Fruit fly (Drosophila melanogaster) whole organism, prepupa: ENCODE data around the gene CG42870.

Source experiments
- Blimp-1 ChIP-seq: fragments of 200-800 bp; sonication (Bioruptor generic); optimal IDR thresholded peaks from 3 replicates; lab custom pipeline; 2017; ENCODE audit warnings: missing biosample characterization, missing genetic modification characterization, mild to moderate bottlenecking, moderate library complexity, missing genetic modification reagents
- CG10669 ChIP-seq: fragments of 200-800 bp; sonication (Bioruptor generic); optimal IDR thresholded peaks from 3 replicates; lab custom pipeline; 2018; ENCODE audit warnings: missing biosample characterization, mild to moderate bottlenecking, missing genetic modification characterization, moderate library complexity
- CG11294 ChIP-seq: fragments of 200-800 bp; sonication (Bioruptor generic); IDR thresholded peaks from 2 replicates; pipeline ENCODE4 v1.3.6; 2022; ENCODE audit warnings: missing biosample characterization, missing genetic modification characterization
- CG11762 ChIP-seq: fragments of 200-800 bp; sonication (Bioruptor generic); optimal IDR thresholded peaks from 3 replicates; lab custom pipeline; 2016; ENCODE audit warnings: missing biosample characterization, missing genetic modification characterization; ENCODE audit not compliant: insufficient read depth
- CG15336 ChIP-seq: fragments of 200-800 bp; sonication (Bioruptor generic); IDR thresholded peaks from 2 replicates; pipeline ENCODE4 v1.3.6; 2022; ENCODE audit warnings: missing biosample characterization, missing genetic modification characterization
- CG31627 ChIP-seq: fragments of 200-800 bp; sonication (Bioruptor generic); optimal IDR thresholded peaks from 3 replicates; lab custom pipeline; 2016; ENCODE audit warnings: missing biosample characterization, missing genetic modification characterization
- CG34406 ChIP-seq: fragments of 200-800 bp; sonication (Bioruptor generic); optimal IDR thresholded peaks from 3 replicates; lab custom pipeline; 2016; ENCODE audit warnings: missing biosample characterization, missing genetic modification characterization
- CG4318 ChIP-seq: fragments of 200-800 bp; sonication (Bioruptor generic); optimal IDR thresholded peaks from 3 replicates; lab custom pipeline; 2017; ENCODE audit warnings: missing biosample characterization, mild to moderate bottlenecking, missing genetic modification characterization
- CG6276 ChIP-seq: fragments of 200-800 bp; sonication (Bioruptor generic); optimal IDR thresholded peaks from 2 replicates; lab custom pipeline; 2017; ENCODE audit warnings: missing biosample characterization, mild to moderate bottlenecking, missing genetic modification characterization
- CG6792 ChIP-seq: fragments of 200-800 bp; sonication (Bioruptor generic); optimal IDR thresholded peaks from 3 replicates; lab custom pipeline; 2016; ENCODE audit warnings: missing biosample characterization, missing genetic modification characterization
- CG6808 ChIP-seq: fragments of 200-800 bp; sonication (Bioruptor generic); optimal IDR thresholded peaks from 3 replicates; lab custom pipeline; 2017; ENCODE audit warnings: missing biosample characterization, missing genetic modification characterization, mild to moderate bottlenecking, moderate library complexity, missing genetic modification reagents
- CG6854 ChIP-seq: fragments of 200-800 bp; sonication (Bioruptor generic); optimal IDR thresholded peaks from 2 replicates; lab custom pipeline; 2017; ENCODE audit warnings: missing biosample characterization, mild to moderate bottlenecking, missing genetic modification characterization
- CG8119 ChIP-seq: fragments of 200-800 bp; sonication (Bioruptor generic); IDR thresholded peaks from 3 replicates; pipeline ENCODE4 v1.3.6; 2022; ENCODE audit warnings: missing biosample characterization, missing genetic modification characterization
- CG8632 ChIP-seq: fragments of 200-800 bp; sonication (Bioruptor generic); optimal IDR thresholded peaks from 3 replicates; lab custom pipeline; 2016; ENCODE audit warnings: missing biosample characterization, missing genetic modification characterization
- CG9139 ChIP-seq: fragments of 200-800 bp; sonication (Bioruptor generic); optimal IDR thresholded peaks from 3 replicates; lab custom pipeline; 2017; ENCODE audit warnings: missing biosample characterization, mild to moderate bottlenecking, missing genetic modification characterization
- Eip93F ChIP-seq: fragments of 200-800 bp; sonication (Bioruptor generic); optimal IDR thresholded peaks from 2 replicates; lab custom pipeline; 2016; ENCODE audit warnings: missing biosample characterization, mild to moderate bottlenecking, missing genetic modification characterization
- Ets21C ChIP-seq: fragments of 200-800 bp; sonication (Bioruptor generic); optimal IDR thresholded peaks from 3 replicates; lab custom pipeline; 2016; ENCODE audit warnings: missing biosample characterization, missing genetic modification characterization
- Ets96B ChIP-seq: fragments of 200-800 bp; optimal IDR thresholded peaks from 2 replicates; lab custom pipeline; 2019; ENCODE audit warnings: missing biosample characterization, mild to moderate bottlenecking, missing genetic modification characterization, moderate library complexity
- Gug ChIP-seq: fragments of 200-800 bp; sonication (Bioruptor generic); IDR thresholded peaks from 2 replicates; pipeline ENCODE4 v1.3.6; 2022; ENCODE audit warnings: missing biosample characterization, missing genetic modification characterization
- Hr38 ChIP-seq: sonication (Bioruptor generic); optimal IDR thresholded peaks from 2 replicates; lab custom pipeline; 2016; ENCODE audit warnings: missing biosample characterization, missing genetic modification characterization
- Hr39 ChIP-seq: fragments of 200-800 bp; sonication (Bioruptor generic); optimal IDR thresholded peaks from 2 replicates; lab custom pipeline; 2016; ENCODE audit warnings: missing biosample characterization, missing genetic modification characterization
- Hr4 ChIP-seq: fragments of 200-800 bp; sonication (Bioruptor generic); optimal IDR thresholded peaks from 3 replicates; lab custom pipeline; 2016; ENCODE audit warnings: missing biosample characterization, missing genetic modification characterization
- Sox102F ChIP-seq: fragments of 200-800 bp; sonication (Bioruptor generic); optimal IDR thresholded peaks from 2 replicates; lab custom pipeline; 2016; ENCODE audit warnings: missing biosample characterization, mild to moderate bottlenecking, missing genetic modification characterization
- Sox14 ChIP-seq: fragments of 200-800 bp; sonication (Bioruptor generic); optimal IDR thresholded peaks from 3 replicates; lab custom pipeline; 2016; ENCODE audit warnings: missing biosample characterization, missing genetic modification characterization
- Sox15 ChIP-seq: fragments of 200-800 bp; sonication (Bioruptor generic); optimal IDR thresholded peaks from 3 replicates; lab custom pipeline; 2016; ENCODE audit warnings: missing biosample characterization, missing genetic modification characterization
- achi ChIP-seq: fragments of 200-800 bp; sonication (Bioruptor generic); optimal IDR thresholded peaks from 3 replicates; lab custom pipeline; 2016; ENCODE audit warnings: missing biosample characterization, missing genetic modification characterization
- cyc ChIP-seq: fragments of 200-800 bp; sonication (Bioruptor generic); optimal IDR thresholded peaks from 3 replicates; lab custom pipeline; 2016; ENCODE audit warnings: missing biosample characterization, missing genetic modification characterization
- dac ChIP-seq: fragments of 200-800 bp; sonication (Bioruptor generic); optimal IDR thresholded peaks from 2 replicates; lab custom pipeline; 2017; ENCODE audit warnings: missing biosample characterization, mild to moderate bottlenecking, missing genetic modification characterization
- dsx ChIP-seq: fragments of 200-800 bp; optimal IDR thresholded peaks from 3 replicates; lab custom pipeline; 2019; ENCODE audit warnings: missing biosample characterization, mild to moderate bottlenecking, missing genetic modification characterization, moderate library complexity; ENCODE audit not compliant: poor library complexity, severe bottlenecking
- eg ChIP-seq: fragments of 200-800 bp; sonication (Bioruptor generic); IDR thresholded peaks from 3 replicates; pipeline ENCODE4 v1.3.6; 2022; ENCODE audit warnings: missing biosample characterization, missing genetic modification characterization
- fd59A ChIP-seq: fragments of 200-800 bp; sonication (Bioruptor generic); optimal IDR thresholded peaks from 2 replicates; lab custom pipeline; 2017; ENCODE audit warnings: missing biosample characterization, mild to moderate bottlenecking, missing genetic modification characterization, missing genetic modification reagents
- fkh ChIP-seq: fragments of 200-800 bp; sonication (Bioruptor generic); optimal IDR thresholded peaks from 3 replicates; lab custom pipeline; 2017; ENCODE audit warnings: missing biosample characterization, mild to moderate bottlenecking, missing genetic modification characterization, moderate library complexity
- net ChIP-seq: fragments of 200-800 bp; sonication (Bioruptor generic); optimal IDR thresholded peaks from 3 replicates; lab custom pipeline; 2016; ENCODE audit warnings: missing biosample characterization, missing genetic modification characterization
- pdm3 ChIP-seq: fragments of 200-800 bp; sonication (Bioruptor generic); optimal IDR thresholded peaks from 3 replicates; lab custom pipeline; 2016; ENCODE audit warnings: missing biosample characterization, missing genetic modification characterization
- salr ChIP-seq, 2 experiments: fragments of 200-800 bp; sonication (Bioruptor generic); optimal IDR thresholded peaks; 3 replicates each; lab custom pipeline; 2016 to 2018; ENCODE audit warnings: missing biosample characterization in 2 of 2, missing genetic modification characterization in 2 of 2, mild to moderate bottlenecking in 1 of 2
- spab ChIP-seq: fragments of 200-800 bp; sonication (Bioruptor generic); optimal IDR thresholded peaks from 2 replicates; lab custom pipeline; 2017; ENCODE audit warnings: missing biosample characterization, mild to moderate bottlenecking, missing genetic modification characterization, missing genetic modification reagents
- topi ChIP-seq: fragments of 200-800 bp; sonication (Bioruptor generic); optimal IDR thresholded peaks from 3 replicates; lab custom pipeline; 2016; ENCODE audit warnings: missing biosample characterization, missing genetic modification characterization

Gene CG42870

dm6 chr3R:21781448-21781847 lies 44.3 kb upstream of the CG42870 start (continued):
- TF ChIP-seq Hr38 (GFP tag; lab: Kevin White, UChicago) = no peak
- TF ChIP-seq CG31627 (GFP tag; lab: Kevin White, UChicago) = peak; percentile 93
- peak; percentile 80 for TF ChIP-seq eg (GFP tag; lab: Robert Waterston, UW)
- peak; percentile 29 for TF ChIP-seq Eip93F (GFP tag; lab: Kevin White, UChicago)
- TF ChIP-seq Sox15 (GFP tag; lab: Kevin White, UChicago) = peak; percentile 88
- peak; percentile 82 for TF ChIP-seq CG9139 (GFP tag; lab: Kevin White, UChicago)
- TF ChIP-seq CG6792 (GFP tag; lab: Kevin White, UChicago) = peak; percentile 92
- peak; percentile 92 for TF ChIP-seq cyc (GFP tag; lab: Kevin White, UChicago)
- peak; percentile 74 to 85 for TF ChIP-seq salr (GFP tag; optimal IDR thresholded peaks at IDR 0.05; lab: Kevin White, UChicago)
- TF ChIP-seq Sox14 (GFP tag; lab: Kevin White, UChicago) = peak; percentile 94
- TF ChIP-seq Hr39 (GFP tag; lab: Kevin White, UChicago) = peak; percentile 93
- peak; percentile 85 for TF ChIP-seq Hr4
- TF ChIP-seq net (GFP tag; lab: Kevin White, UChicago) = peak; percentile 91
- peak; percentile 93 for TF ChIP-seq spab (GFP tag; lab: Kevin White, UChicago)
- peak; percentile 87 for TF ChIP-seq CG8119 (GFP tag; lab: Robert Waterston, UW)
- peak; percentile 93 for TF ChIP-seq topi
- TF ChIP-seq Ets96B (tag; lab: Kevin White, UChicago) = peak; percentile 95
- TF ChIP-seq CG6808 = peak; percentile 93
- TF ChIP-seq Gug (GFP tag; lab: Robert Waterston, UW) = peak; percentile 77
- peak; percentile 89 for TF ChIP-seq CG8632 (GFP tag; lab: Kevin White, UChicago)
- TF ChIP-seq fd59A (GFP tag; lab: Kevin White, UChicago) = peak; percentile 93
- peak; percentile 88 for TF ChIP-seq CG15336 (GFP tag; lab: Robert Waterston, UW)
- peak; percentile 83 for TF ChIP-seq Ets21C (GFP tag; lab: Kevin White, UChicago)
- TF ChIP-seq pdm3 = peak; percentile 91
- peak; percentile 74 for TF ChIP-seq CG6276 (GFP tag; lab: Kevin White, UChicago)
- peak; percentile 93 for TF ChIP-seq Sox102F
- TF ChIP-seq CG6854 (GFP tag; lab: Kevin White, UChicago) = peak; percentile 74
- TF ChIP-seq CG10669 (GFP tag; lab: Kevin White, UChicago) = peak; percentile 94
- peak; percentile 38 for TF ChIP-seq dac (GFP tag; lab: Kevin White, UChicago)
- peak; percentile 74 for TF ChIP-seq CG11294
- TF ChIP-seq CG34406 (GFP tag; lab: Kevin White, UChicago) = peak; percentile 91
- TF ChIP-seq, all 60 proteins: peak for 58

dm6 chr3R:21780086-21780485 lies 42.9 kb upstream of the CG42870 start:
- TF ChIP-seq dsx (GFP tag; lab: Kevin White, UChicago) (peak; percentile 79), fkh (no peak), CG11762 (GFP tag; lab: Kevin White, UChicago) (no peak), CG34406 (GFP tag; lab: Kevin White, UChicago) (no peak), CG31627 (GFP tag; lab: Kevin White, UChicago) (no peak)

dm6 chr3R:21777660-21778059 lies 40.5 kb upstream of the CG42870 start, which contains the start of gene Polr1H:
TSS of gene Polr1H (minus strand) at chr3R:21777847.
- no peak for TF ChIP-seq CG34406 (GFP tag; lab: Kevin White, UChicago)

- TF ChIP-seq Blimp-1 (GFP tag; lab: Kevin White, UChicago) = no peak
- TF ChIP-seq CG4318 (GFP tag; lab: Kevin White, UChicago) = no peak
- peak; percentile 65 for TF ChIP-seq achi
Measured at dm6 chr3R:21775766-21776165, 38.6 kb upstream of the CG42870 start, which contains the start of the genes GABA-B-R2 and CG6800. TSS of gene GABA-B-R2 (minus strand) at chr3R:21775840. TSS of gene CG6800 (plus strand) at chr3R:21776138.
